Worm (Caenorhabditis elegans) whole organism, early embryonic: ENCODE data around the gene B0546.3.
"Not testable (repeated sequence)": the region's sequence is repeated elsewhere in the genome, so short reads cannot be mapped to it uniquely, and the experiment has no call there.

Experiments used
- B0310.2 ChIP-seq: sonication (generic microtip); optimal IDR thresholded peaks from 2 replicates; lab custom pipeline; 2016; ENCODE audit warnings: mild to moderate bottlenecking, missing genetic modification characterization, missing compliant biosample characterization
- F13C5.2 ChIP-seq: sonication (generic microtip); optimal IDR thresholded peaks from 2 replicates; lab custom pipeline; 2017; ENCODE audit warnings: mild to moderate bottlenecking, missing genetic modification characterization, inconsistent platforms, missing compliant biosample characterization
- aly-1 ChIP-seq: sonication (generic microtip); optimal IDR thresholded peaks from 2 replicates; lab custom pipeline; 2016; ENCODE audit warnings: missing genetic modification characterization, missing compliant biosample characterization
- ama-1 ChIP-seq: fragments of 150-350 bp; optimal IDR thresholded peaks from 2 replicates; lab custom pipeline; 2014
- ceh-13 ChIP-seq: fragments of 200-800 bp; sonication (Bioruptor generic); optimal IDR thresholded peaks from 2 replicates; lab custom pipeline; 2018; ENCODE audit warnings: mild to moderate bottlenecking, missing genetic modification characterization, missing compliant biosample characterization
- ceh-36 ChIP-seq: sonication (generic microtip); optimal IDR thresholded peaks from 2 replicates; lab custom pipeline; 2016; ENCODE audit warnings: missing genetic modification characterization, inconsistent platforms, missing compliant biosample characterization
- ets-7 ChIP-seq: sonication (generic microtip); optimal IDR thresholded peaks from 2 replicates; lab custom pipeline; 2016; ENCODE audit warnings: missing genotype, missing genetic modification characterization, missing compliant biosample characterization
- flt-1 ChIP-seq: fragments of 200-800 bp; sonication (Bioruptor generic); IDR thresholded peaks from 2 replicates; pipeline ENCODE4 v1.3.6; 2022; ENCODE audit warnings: missing genetic modification characterization, missing compliant biosample characterization
- hmbx-1 ChIP-seq: sonication (generic microtip); optimal IDR thresholded peaks from 2 replicates; lab custom pipeline; 2016; ENCODE audit warnings: mild to moderate bottlenecking, missing genetic modification characterization, missing compliant biosample characterization
- hmg-4 ChIP-seq: fragments of 200-800 bp; sonication (Bioruptor generic); optimal IDR thresholded peaks from 2 replicates; lab custom pipeline; 2018; ENCODE audit warnings: mild to moderate bottlenecking, missing genetic modification characterization, missing compliant biosample characterization
- hnd-1 ChIP-seq: sonication (generic microtip); optimal IDR thresholded peaks from 2 replicates; lab custom pipeline; 2016; ENCODE audit warnings: missing genetic modification characterization, missing compliant biosample characterization
- pes-1 ChIP-seq: fragments of 200-800 bp; sonication (Bioruptor generic); IDR thresholded peaks from 2 replicates; pipeline ENCODE4 v1.3.6; 2022; ENCODE audit warnings: missing genetic modification reagents, missing genetic modification characterization, missing compliant biosample characterization
- scrt-1 ChIP-seq: fragments of 200-800 bp; sonication (Bioruptor generic); IDR thresholded peaks from 2 replicates; pipeline ENCODE4 v1.3.6; 2022; ENCODE audit warnings: missing genetic modification characterization, missing compliant biosample characterization
- sea-1 ChIP-seq: fragments of 200-800 bp; sonication (Bioruptor generic); conservative IDR thresholded peaks from 2 replicates; pipeline ENCODE4 v1.3.6; 2022; ENCODE audit warnings: missing genetic modification characterization, missing compliant biosample characterization
- tbx-11 ChIP-seq: fragments of 200-800 bp; sonication (Bioruptor generic); IDR thresholded peaks from 2 replicates; pipeline ENCODE4 v1.3.6; 2022; ENCODE audit warnings: missing genetic modification characterization, missing compliant biosample characterization
- tbx-37 ChIP-seq: fragments of 200-800 bp; sonication (Bioruptor generic); conservative IDR thresholded peaks from 2 replicates; pipeline ENCODE4 v1.3.6; 2022; ENCODE audit warnings: missing genetic modification reagents, missing genetic modification characterization, missing compliant biosample characterization
- tra-4 ChIP-seq: sonication (generic microtip); optimal IDR thresholded peaks from 2 replicates; lab custom pipeline; 2017; ENCODE audit warnings: missing genetic modification characterization, missing compliant biosample characterization

The B0546.3 gene

DNA sequence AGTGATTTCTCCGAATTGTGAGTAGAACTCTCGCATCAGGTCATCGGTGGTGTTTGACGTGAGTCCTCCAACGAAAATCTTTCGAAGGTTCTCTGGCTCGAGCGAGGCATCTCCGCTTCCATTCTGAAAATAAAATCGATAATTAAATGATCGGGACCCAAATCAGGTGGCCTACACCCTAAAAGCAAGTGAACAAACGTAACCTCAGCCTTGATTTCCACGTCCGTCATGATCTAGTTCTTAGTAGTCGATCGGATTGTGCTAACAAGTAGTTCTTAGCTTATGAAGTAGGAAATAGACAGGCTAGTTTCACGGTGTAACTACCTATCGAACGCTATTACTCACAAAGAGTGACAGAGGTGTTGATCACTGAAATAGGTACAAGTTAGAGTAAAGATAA, 44.5 kb downstream of the B0546.3 start:
- TF ChIP-seq flt-1 (GFP tag; lab: Robert Waterston, UW) (no peak), F13C5.2 (tag; lab: Kevin White, UChicago) (no peak), tbx-11 (GFP tag; lab: Robert Waterston, UW) (no peak), tra-4 (tag; lab: Kevin White, UChicago) (no peak), ceh-13 (GFP tag; lab: Kevin White, UChicago) (no peak), ceh-36 (tag; lab: Kevin White, UChicago) (no peak), pes-1 (no peak), aly-1 (tag; lab: Kevin White, UChicago) (no peak)

DNA sequence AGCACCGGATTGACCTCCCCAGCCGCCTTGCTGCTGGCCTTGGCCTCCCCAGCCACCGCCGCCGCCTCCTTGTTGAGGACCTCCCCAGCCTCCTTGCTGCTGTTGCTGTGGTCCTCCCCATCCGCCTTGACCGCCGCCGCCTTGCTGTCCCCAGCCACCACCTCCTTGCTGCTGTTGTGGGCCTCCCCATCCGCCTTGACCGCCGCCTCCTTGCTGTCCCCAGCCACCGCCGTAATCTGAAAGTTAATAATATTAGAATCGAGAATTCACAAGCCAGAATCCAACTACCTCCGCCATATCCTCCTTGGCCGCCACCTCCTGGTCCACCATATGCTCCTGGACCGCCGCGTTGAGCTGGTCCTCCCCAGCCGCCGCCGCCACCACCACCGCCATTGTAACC, 45.4 kb downstream of the B0546.3 start:
- TF ChIP-seq ama-1 (lab: Kevin White, UChicago) (no peak), scrt-1 (GFP tag; lab: Robert Waterston, UW) (0 out of 2 replicates have a peak, but pooled peaks have one; percentile 55), tbx-37 (no peak), hmg-4 (GFP tag; lab: Kevin White, UChicago) (peak; percentile 76), F13C5.2 (tag; lab: Kevin White, UChicago) (no peak), ceh-13 (GFP tag; lab: Kevin White, UChicago) (no peak), ets-7 (no peak), tra-4 (tag; lab: Kevin White, UChicago) (no peak), sea-1 (GFP tag; lab: Robert Waterston, UW) (peak; percentile 31; the same call in 1 of the 2 replicates), hmbx-1 (tag; lab: Kevin White, UChicago) (no peak), flt-1 (GFP tag; lab: Robert Waterston, UW) (no peak), aly-1 (tag; lab: Kevin White, UChicago) (no peak), ceh-36 (tag; lab: Kevin White, UChicago) (no peak), hnd-1 (tag; lab: Kevin White, UChicago) (no peak), tbx-11 (GFP tag; lab: Robert Waterston, UW) (0 out of 2 replicates have a peak, but pooled peaks have one; percentile 55), pes-1 (peak; percentile 25; the same call in 1 of the 2 replicates), B0310.2 (tag; lab: Kevin White, UChicago) (no peak)

DNA sequence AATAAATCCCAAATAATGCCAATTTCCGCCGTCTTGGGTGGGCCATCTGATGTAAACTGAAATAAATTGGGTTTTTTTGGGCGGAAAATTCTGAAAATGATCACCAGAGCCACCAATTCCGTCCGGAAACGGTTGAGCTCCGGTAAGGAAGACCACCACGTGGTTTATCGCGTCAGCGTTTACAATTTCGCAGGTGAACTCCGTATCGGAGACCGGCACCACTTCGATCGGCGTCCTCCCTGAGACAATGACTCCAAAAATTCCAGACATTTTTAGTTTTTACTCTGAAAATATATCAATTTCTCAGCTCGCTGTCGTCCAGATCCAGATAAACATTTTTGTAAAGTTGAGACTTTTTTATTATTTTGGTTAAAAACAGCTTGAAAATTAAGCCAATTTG, 46.1 kb downstream of the B0546.3 start, which contains the start of gene F42A6.6:
F42A6.6 (minus strand) TSS at position 289 of the 400 bp plus-strand sequence.
- 0 out of 2 replicates have a peak, but pooled peaks have one; percentile 49 for TF ChIP-seq scrt-1 (GFP tag; lab: Robert Waterston, UW)
- peak; percentile 4 for TF ChIP-seq hmg-4 (GFP tag; lab: Kevin White, UChicago)
- no peak for TF ChIP-seq ets-7
- TF ChIP-seq tbx-37, result no peak
- TF ChIP-seq sea-1 (GFP tag; lab: Robert Waterston, UW), result no peak
- TF ChIP-seq flt-1 (GFP tag; lab: Robert Waterston, UW), result no peak
- TF ChIP-seq ama-1 (lab: Kevin White, UChicago), result peak; percentile 94
- 0 out of 2 replicates have a peak, but pooled peaks have one; percentile 50 for TF ChIP-seq tbx-11 (GFP tag; lab: Robert Waterston, UW)
- TF ChIP-seq aly-1 (tag; lab: Kevin White, UChicago), result no peak
- peak; percentile 15 for TF ChIP-seq ceh-36 (tag; lab: Kevin White, UChicago)
- TF ChIP-seq hnd-1 (tag; lab: Kevin White, UChicago), result no peak

DNA sequence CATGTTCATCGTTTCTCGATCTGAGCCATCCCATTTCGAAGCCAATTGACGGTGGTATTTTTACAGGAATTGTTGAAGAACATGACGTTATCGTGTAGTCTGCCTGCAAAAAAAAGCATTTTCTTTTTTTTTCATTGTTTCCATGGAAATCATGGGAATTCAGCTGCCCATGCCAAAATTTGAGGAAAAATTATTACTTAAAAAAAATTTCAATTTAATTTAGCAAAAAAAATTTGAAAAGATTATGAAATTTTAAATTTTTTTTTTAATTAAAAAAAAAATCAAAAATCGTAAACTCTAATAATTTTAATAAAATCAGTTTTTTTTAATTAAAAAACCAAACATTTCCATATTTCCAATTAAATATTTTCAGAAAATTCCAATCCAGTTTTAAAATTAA, 50.9 kb downstream of the B0546.3 start, which contains the start of gene F42A6.5:
F42A6.5 (minus strand) TSS at position 101 of the 400 bp plus-strand sequence.
- TF ChIP-seq aly-1 (tag; lab: Kevin White, UChicago); pes-1; tbx-11 (GFP tag; lab: Robert Waterston, UW): not testable (repeated sequence)
